Fruit fly (Drosophila melanogaster) whole organism, embryonic: Measurements from ENCODE around the gene SMC1.

ENCODE experiments used
- Asciz ChIP-seq: fragments of 200-800 bp; sonication (Bioruptor generic); optimal IDR thresholded peaks from 2 replicates; lab custom pipeline; 2017; ENCODE audit warnings: missing biosample characterization, mild to moderate bottlenecking, missing genetic modification characterization, missing genetic modification reagents
- BtbVII ChIP-seq: fragments of 200-800 bp; sonication (Bioruptor generic); optimal IDR thresholded peaks from 3 replicates; lab custom pipeline; 2017; ENCODE audit warnings: missing biosample characterization, mild to moderate bottlenecking, missing genetic modification characterization
- CG10654 ChIP-seq: fragments of 200-800 bp; sonication (Bioruptor generic); optimal IDR thresholded peaks from 2 replicates; lab custom pipeline; 2016; ENCODE audit warnings: missing biosample characterization, missing genetic modification characterization
- CG10979 ChIP-seq: fragments of 200-800 bp; sonication (Bioruptor generic); optimal IDR thresholded peaks from 2 replicates; lab custom pipeline; 2018; ENCODE audit warnings: missing biosample characterization, mild to moderate bottlenecking, missing genetic modification characterization, moderate library complexity
- CG11085 ChIP-seq: fragments of 200-800 bp; sonication (Bioruptor generic); IDR thresholded peaks from 2 replicates; pipeline ENCODE4 v1.3.6; 2022; ENCODE audit warnings: missing biosample characterization, missing genetic modification characterization
- CG11695 ChIP-seq: fragments of 200-800 bp; sonication (Bioruptor generic); IDR thresholded peaks from 3 replicates; pipeline ENCODE4 v1.3.6; 2022; ENCODE audit warnings: missing biosample characterization, missing genetic modification characterization
- CG14710 ChIP-seq: fragments of 200-800 bp; sonication (Bioruptor generic); optimal IDR thresholded peaks from 3 replicates; lab custom pipeline; 2019; ENCODE audit warnings: missing biosample characterization, mild to moderate bottlenecking, missing genetic modification characterization, moderate library complexity
- CG17612 ChIP-seq: fragments of 200-800 bp; sonication (Bioruptor generic); IDR thresholded peaks from 2 replicates; pipeline ENCODE4 v1.3.6; 2022; ENCODE audit warnings: missing biosample characterization, missing genetic modification characterization
- CG18262 ChIP-seq: fragments of 200-800 bp; optimal IDR thresholded peaks from 3 replicates; lab custom pipeline; 2019; ENCODE audit warnings: missing biosample characterization, mild to moderate bottlenecking, missing genetic modification characterization, moderate library complexity
- CG2889 ChIP-seq: fragments of 200-800 bp; sonication (Bioruptor generic); IDR thresholded peaks from 3 replicates; pipeline ENCODE4 v1.3.6; 2022; ENCODE audit warnings: missing biosample characterization, missing genetic modification characterization
- CG31441 ChIP-seq: fragments of 200-800 bp; sonication (Bioruptor generic); IDR thresholded peaks from 2 replicates; pipeline ENCODE4 v1.3.6; 2022; ENCODE audit warnings: missing biosample characterization, missing genetic modification characterization
- CG3281 ChIP-seq: fragments of 200-800 bp; sonication (Bioruptor generic); optimal IDR thresholded peaks from 3 replicates; lab custom pipeline; 2017; ENCODE audit warnings: missing biosample characterization, mild to moderate bottlenecking, missing genetic modification characterization
- CG34224 ChIP-seq: fragments of 200-800 bp; sonication (Bioruptor generic); IDR thresholded peaks from 3 replicates; pipeline ENCODE4 v1.3.6; 2022; ENCODE audit warnings: missing biosample characterization, missing genetic modification characterization; ENCODE audit not compliant: partially characterized antibody
- CG3726 ChIP-seq: fragments of 200-800 bp; sonication (Bioruptor generic); IDR thresholded peaks from 3 replicates; pipeline ENCODE4, ENCODE4 v1.3.6; 2022; ENCODE audit warnings: missing biosample characterization, missing genetic modification characterization
- CG42726 ChIP-seq: fragments of 200-800 bp; sonication (Bioruptor generic); IDR thresholded peaks from 2 replicates; pipeline ENCODE4 v1.3.6; 2022; ENCODE audit warnings: missing biosample characterization, missing genetic modification characterization; ENCODE audit not compliant: partially characterized antibody
- CG4424 ChIP-seq: fragments of 200-800 bp; sonication (Bioruptor generic); optimal IDR thresholded peaks from 3 replicates; lab custom pipeline; 2016; ENCODE audit warnings: missing biosample characterization, missing genetic modification characterization
- CG4820 ChIP-seq: fragments of 200-800 bp; sonication (Bioruptor generic); optimal IDR thresholded peaks from 3 replicates; lab custom pipeline; 2016; ENCODE audit warnings: missing biosample characterization, missing genetic modification characterization
- CG6683 ChIP-seq: fragments of 200-800 bp; sonication (Bioruptor generic); optimal IDR thresholded peaks from 2 replicates; lab custom pipeline; 2017; ENCODE audit warnings: missing biosample characterization, mild to moderate bottlenecking, missing genetic modification characterization, missing genetic modification reagents
- CG7271 ChIP-seq: fragments of 200-800 bp; sonication (Bioruptor generic); optimal IDR thresholded peaks from 2 replicates; lab custom pipeline; 2018; ENCODE audit warnings: missing biosample characterization, mild to moderate bottlenecking, missing genetic modification characterization, moderate library complexity
- CG8388 ChIP-seq: fragments of 200-800 bp; sonication (Bioruptor generic); optimal IDR thresholded peaks from 2 replicates; lab custom pipeline; 2019; ENCODE audit warnings: missing biosample characterization, mild to moderate bottlenecking, missing genetic modification characterization, moderate library complexity
- ERR ChIP-seq: fragments of 200-800 bp; sonication (Bioruptor generic); optimal IDR thresholded peaks from 2 replicates; lab custom pipeline; 2016; ENCODE audit warnings: missing biosample characterization, missing genetic modification characterization
- Fer2 ChIP-seq: fragments of 200-800 bp; sonication (Bioruptor generic); optimal IDR thresholded peaks from 2 replicates; lab custom pipeline; 2018; ENCODE audit warnings: missing biosample characterization, mild to moderate bottlenecking, missing genetic modification characterization, moderate library complexity
- GATAe ChIP-seq: fragments of 200-800 bp; sonication (Bioruptor generic); conservative IDR thresholded peaks from 2 replicates; pipeline ENCODE4 v1.3.6; 2022; ENCODE audit warnings: missing biosample characterization, missing genetic modification characterization
- Hand ChIP-seq: fragments of 200-800 bp; sonication (Bioruptor generic); optimal IDR thresholded peaks from 2 replicates; lab custom pipeline; 2017; ENCODE audit warnings: mild to moderate bottlenecking, missing biosample characterization, missing genetic modification reagents, missing genetic modification characterization
- HmgD ChIP-seq: fragments of 200-800 bp; sonication (Bioruptor generic); optimal IDR thresholded peaks from 3 replicates; lab custom pipeline; 2016; ENCODE audit warnings: missing biosample characterization, missing genetic modification characterization
- Hmx ChIP-seq: fragments of 200-800 bp; sonication (Bioruptor generic); optimal IDR thresholded peaks from 2 replicates; lab custom pipeline; 2016; ENCODE audit warnings: missing biosample characterization, missing genetic modification characterization
- Lim3 ChIP-seq: fragments of 200-800 bp; sonication (Bioruptor generic); IDR thresholded peaks from 2 replicates; pipeline ENCODE4 v1.3.6; 2022; ENCODE audit warnings: missing biosample characterization, missing genetic modification characterization
- Med ChIP-seq: fragments of 200-800 bp; sonication (Bioruptor generic); peaks from one replicate; lab custom pipeline; 2016; ENCODE audit warnings: missing biosample characterization, missing genetic modification characterization, mild to moderate bottlenecking, inconsistent platforms, moderate library complexity
- NK7.1 ChIP-seq: fragments of 200-800 bp; sonication (Bioruptor generic); optimal IDR thresholded peaks from 3 replicates; lab custom pipeline; 2016; ENCODE audit warnings: missing biosample characterization, missing genetic modification characterization
- Oaz ChIP-seq: fragments of 200-800 bp; sonication (Bioruptor generic); IDR thresholded peaks from 2 replicates; pipeline ENCODE4 v1.3.6; 2022; ENCODE audit warnings: missing biosample characterization, missing genetic modification characterization
- Side ChIP-seq: fragments of 200-800 bp; sonication (Bioruptor generic); optimal IDR thresholded peaks from 2 replicates; lab custom pipeline; 2016; ENCODE audit warnings: missing biosample characterization, missing genetic modification characterization
- Spps ChIP-seq: fragments of 200-800 bp; sonication (Bioruptor generic); optimal IDR thresholded peaks from 2 replicates; lab custom pipeline; 2018; ENCODE audit warnings: missing biosample characterization, mild to moderate bottlenecking, missing genetic modification characterization
- Xbp1 ChIP-seq: fragments of 200-800 bp; sonication (Bioruptor generic); optimal IDR thresholded peaks from 3 replicates; lab custom pipeline; 2016; ENCODE audit warnings: missing biosample characterization, mild to moderate bottlenecking, missing genetic modification characterization
- ase ChIP-seq: fragments of 200-800 bp; sonication (Bioruptor generic); IDR thresholded peaks from 3 replicates; pipeline ENCODE4 v1.3.6; 2022; ENCODE audit warnings: missing biosample characterization, missing genetic modification characterization
- bab2 ChIP-seq: fragments of 200-800 bp; sonication (Bioruptor generic); optimal IDR thresholded peaks from 2 replicates; lab custom pipeline; 2016; ENCODE audit warnings: missing biosample characterization, missing genetic modification characterization
- cg ChIP-seq: fragments of 200-800 bp; sonication (Bioruptor generic); optimal IDR thresholded peaks from 3 replicates; lab custom pipeline; 2019; ENCODE audit warnings: missing biosample characterization, mild to moderate bottlenecking, missing genetic modification characterization, moderate library complexity
- eve ChIP-seq, 2 experiments: fragments of >200 bp; optimal IDR thresholded peaks; 2 replicates each; lab custom pipeline; 2017; ENCODE audit warnings: missing biosample characterization in 2 of 2, missing genetic modification characterization in 2 of 2
- fu2 ChIP-seq: fragments of 200-800 bp; sonication (Bioruptor generic); optimal IDR thresholded peaks from 2 replicates; lab custom pipeline; 2016; ENCODE audit warnings: missing biosample characterization, missing genetic modification characterization
- gem ChIP-seq: fragments of 200-800 bp; sonication (Bioruptor generic); optimal IDR thresholded peaks from 2 replicates; lab custom pipeline; 2019; ENCODE audit warnings: missing biosample characterization, mild to moderate bottlenecking, missing genetic modification characterization, moderate library complexity
- lola ChIP-seq, 3 experiments: fragments of >200 bp in 2 of 3; fragments of 200-800 bp in 1 of 3; sonication (Bioruptor generic) in 1 of 3; optimal IDR thresholded peaks; 2 replicates each; lab custom pipeline; 2017 to 2019; ENCODE audit warnings: missing biosample characterization in 3 of 3, missing genetic modification characterization in 3 of 3, mild to moderate bottlenecking in 1 of 3, moderate library complexity in 1 of 3
- luna ChIP-seq: fragments of 200-800 bp; sonication (Bioruptor generic); optimal IDR thresholded peaks from 2 replicates; lab custom pipeline; 2016; ENCODE audit warnings: missing biosample characterization, missing genetic modification characterization
- mld ChIP-seq: fragments of 200-800 bp; sonication (Bioruptor generic); IDR thresholded peaks from 3 replicates; pipeline ENCODE4 v1.3.6; 2022; ENCODE audit warnings: missing biosample characterization, missing genetic modification characterization; ENCODE audit not compliant: partially characterized antibody
- nau ChIP-seq: fragments of 200-800 bp; sonication (Bioruptor generic); optimal IDR thresholded peaks from 3 replicates; lab custom pipeline; 2017; ENCODE audit warnings: missing biosample characterization, mild to moderate bottlenecking, missing genetic modification characterization, missing genetic modification reagents
- odd ChIP-seq: fragments of 200-800 bp; sonication (Bioruptor generic); optimal IDR thresholded peaks from 2 replicates; lab custom pipeline; 2017; ENCODE audit warnings: missing biosample characterization, mild to moderate bottlenecking, missing genetic modification characterization
- prd ChIP-seq, 3 experiments: fragments of >200 bp in 2 of 3; fragments of 200-800 bp in 1 of 3; sonication (Bioruptor generic) in 1 of 3; optimal IDR thresholded peaks in 2 of 3; IDR thresholded peaks in 1 of 3; 2 replicates in 2 of 3; 3 replicates in 1 of 3; pipeline versions ENCODE4 v1.3.6 to Lab custom; 2017 to 2022; ENCODE audit warnings: missing biosample characterization in 1 of 3, missing genetic modification characterization in 1 of 3
- sisA ChIP-seq: fragments of 200-800 bp; sonication (Bioruptor generic); IDR thresholded peaks from 2 replicates; pipeline ENCODE4 v1.3.6; 2022; ENCODE audit warnings: missing biosample characterization, missing genetic modification characterization
- slbo ChIP-seq: fragments of 200-800 bp; sonication (Bioruptor generic); IDR thresholded peaks from 2 replicates; pipeline ENCODE4 v1.3.6; 2022; ENCODE audit warnings: missing biosample characterization, missing genetic modification characterization
- sob ChIP-seq: fragments of 200-800 bp; sonication (Bioruptor generic); IDR thresholded peaks from 2 replicates; pipeline ENCODE4 v1.3.6; 2022; ENCODE audit warnings: missing biosample characterization, missing genetic modification characterization
- tll ChIP-seq, 2 experiments: fragments of 200-800 bp in 1 of 2; fragments of >200 bp in 1 of 2; sonication (Bioruptor generic) in 1 of 2; optimal IDR thresholded peaks; 2 replicates each; lab custom pipeline; 2017 to 2019; ENCODE audit warnings: missing biosample characterization in 2 of 2, missing genetic modification characterization in 2 of 2, mild to moderate bottlenecking in 1 of 2, moderate library complexity in 1 of 2
- tx ChIP-seq: fragments of 200-800 bp; sonication (Bioruptor generic); optimal IDR thresholded peaks from 2 replicates; lab custom pipeline; 2016; ENCODE audit warnings: missing biosample characterization, missing genetic modification characterization
- wdn ChIP-seq: fragments of 200-800 bp; sonication (Bioruptor generic); IDR thresholded peaks from 2 replicates; pipeline ENCODE4 v1.3.6; 2022; ENCODE audit warnings: missing biosample characterization, missing genetic modification characterization

The SMC1 gene

DNA sequence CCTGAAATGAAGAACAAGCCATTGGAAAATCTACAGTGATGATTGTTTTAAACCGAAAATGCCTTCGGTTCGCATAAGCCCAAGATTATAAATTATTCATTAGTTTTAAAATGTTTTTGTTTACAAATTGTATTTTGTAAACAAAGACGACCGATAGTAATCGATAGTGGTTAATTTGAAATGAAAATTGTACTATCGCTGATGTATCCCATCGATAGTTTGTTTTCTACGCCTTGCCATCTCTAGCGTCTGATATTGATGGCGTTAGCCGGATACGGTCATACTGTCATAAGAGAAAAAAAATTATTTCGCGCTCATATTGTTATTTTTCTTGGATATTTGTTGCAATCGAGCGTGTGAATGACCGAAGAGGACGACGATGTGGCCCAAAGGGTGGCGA lies at the start of gene SMC1 (continued):
- TF ChIP-seq sob = peak; percentile 81; the same call in 1 of the 2 replicates
- no peak for TF ChIP-seq prd (optimal IDR thresholded peaks at IDR 0.05; lab: Kevin White, UChicago)
- no peak for TF ChIP-seq prd (GFP tag; IDR thresholded peaks at IDR 0.05; lab: Robert Waterston, UW)
- no peak for TF ChIP-seq Hand
- peak; percentile 0 for TF ChIP-seq Fer2 (tag; lab: Kevin White, UChicago)
- no peak for TF ChIP-seq gem (tag; lab: Kevin White, UChicago)
- no peak for TF ChIP-seq fu2 (GFP tag; lab: Kevin White, UChicago)
- TF ChIP-seq lola (GFP tag; optimal IDR thresholded peaks at IDR 0.05; lab: Kevin White, UChicago) = no peak
- TF ChIP-seq bab2 (GFP tag; lab: Kevin White, UChicago) = no peak
- no peak for TF ChIP-seq GATAe (GFP tag; lab: Robert Waterston, UW)
- no peak for TF ChIP-seq tll (GFP tag; optimal IDR thresholded peaks at IDR 0.05; lab: Kevin White, UChicago)
- no peak for TF ChIP-seq nau (GFP tag; lab: Kevin White, UChicago)
- TF ChIP-seq ase (GFP tag; lab: Robert Waterston, UW) = no peak
- peak; percentile 100 for TF ChIP-seq CG34224
- no peak for TF ChIP-seq CG8388 (GFP tag; lab: Kevin White, UChicago)
- peak; percentile 99 for TF ChIP-seq CG42726 (GFP tag; lab: Robert Waterston, UW)
- no peak for TF ChIP-seq cg (GFP tag; lab: Kevin White, UChicago)
- TF ChIP-seq Med (GFP tag; lab: Kevin White, UChicago) = peak; percentile 90
- TF ChIP-seq CG4820 (GFP tag; lab: Kevin White, UChicago) = no peak
- no peak for TF ChIP-seq CG10979
- TF ChIP-seq CG11085 (GFP tag; lab: Robert Waterston, UW) = no peak
- TF ChIP-seq CG7271 = no peak
- TF ChIP-seq CG11695 (GFP tag; lab: Robert Waterston, UW) = no peak
- peak; percentile 29 for TF ChIP-seq tx (GFP tag; lab: Kevin White, UChicago)
- TF ChIP-seq wdn (GFP tag; lab: Robert Waterston, UW) = no peak
- TF ChIP-seq NK7.1 (GFP tag; lab: Kevin White, UChicago) = no peak
- TF ChIP-seq slbo (GFP tag; lab: Robert Waterston, UW) = peak; percentile 72
- TF ChIP-seq CG6683 = peak; percentile 6
- no peak for TF ChIP-seq Spps (tag; lab: Kevin White, UChicago)
- peak; percentile 31 for TF ChIP-seq CG4424 (GFP tag; lab: Kevin White, UChicago)
- peak; percentile 92 for TF ChIP-seq ERR (GFP tag; lab: Kevin White, UChicago)
- peak; percentile 99 for TF ChIP-seq mld
- no peak for TF ChIP-seq sisA (GFP tag; lab: Robert Waterston, UW)
- no peak for TF ChIP-seq odd (GFP tag; lab: Kevin White, UChicago)
- no peak for TF ChIP-seq CG10654 (GFP tag; lab: Kevin White, UChicago)
- peak; percentile 68 for TF ChIP-seq CG14710 (tag; lab: Kevin White, UChicago)
- TF ChIP-seq BtbVII (GFP tag; lab: Kevin White, UChicago) = no peak
- no peak for TF ChIP-seq CG2889 (GFP tag; lab: Robert Waterston, UW)
- peak; percentile 76 for TF ChIP-seq HmgD (GFP tag; lab: Kevin White, UChicago)
- peak; percentile 15 for TF ChIP-seq CG18262
- TF ChIP-seq Oaz (GFP tag; lab: Robert Waterston, UW) = no peak
- no peak for TF ChIP-seq eve (GFP tag; optimal IDR thresholded peaks at IDR 0.05; lab: Kevin White, UChicago)
- no peak for TF ChIP-seq Hmx (GFP tag; lab: Kevin White, UChicago)
- TF ChIP-seq luna (GFP tag; lab: Kevin White, UChicago) = peak; percentile 13
- TF ChIP-seq CG17612 (GFP tag; lab: Robert Waterston, UW) = no peak
- no peak for TF ChIP-seq Side
- no peak for TF ChIP-seq CG3281 (GFP tag; lab: Kevin White, UChicago)
- peak; percentile 45 for TF ChIP-seq Xbp1 (GFP tag; lab: Kevin White, UChicago)
- no peak for TF ChIP-seq CG31441 (GFP tag; lab: Robert Waterston, UW)
- TF ChIP-seq Lim3 (GFP tag; lab: Robert Waterston, UW) = no peak
- TF ChIP-seq CG3726 (GFP tag; lab: Robert Waterston, UW) = no peak
- TF ChIP-seq Asciz (GFP tag; lab: Kevin White, UChicago) = no peak
